Fruit fly (Drosophila melanogaster) whole organism, embryonic: Measurements from ENCODE around the gene Glut4EF.

ENCODE experiments used
- Abd-B ChIP-seq: fragments of 200-800 bp; sonication (Bioruptor generic); optimal IDR thresholded peaks from 2 replicates; lab custom pipeline; 2018; ENCODE audit warnings: missing biosample characterization, mild to moderate bottlenecking, missing genetic modification characterization, moderate library complexity
- Antp ChIP-seq: fragments of 200-800 bp; sonication (Bioruptor generic); optimal IDR thresholded peaks from 3 replicates; lab custom pipeline; 2016; ENCODE audit warnings: missing biosample characterization, missing genetic modification characterization
- B-H2 ChIP-seq: fragments of 200-800 bp; sonication (Bioruptor generic); optimal IDR thresholded peaks from 2 replicates; lab custom pipeline; 2018; ENCODE audit warnings: missing biosample characterization, mild to moderate bottlenecking, missing genetic modification characterization
- CG11696 ChIP-seq: fragments of 200-800 bp; sonication (Bioruptor generic); IDR thresholded peaks from 2 replicates; pipeline ENCODE4 v1.3.6; 2022; ENCODE audit warnings: missing biosample characterization, missing genetic modification characterization
- CG15479 ChIP-seq: fragments of 200-800 bp; sonication (Bioruptor generic); optimal IDR thresholded peaks from 3 replicates; lab custom pipeline; 2019; ENCODE audit warnings: missing biosample characterization, mild to moderate bottlenecking, missing genetic modification characterization, moderate library complexity
- CG1602 ChIP-seq: fragments of 200-800 bp; sonication (Bioruptor generic); optimal IDR thresholded peaks from 3 replicates; lab custom pipeline; 2016; ENCODE audit warnings: missing biosample characterization, missing genetic modification characterization
- CG18619 ChIP-seq: fragments of 200-800 bp; sonication (Bioruptor generic); optimal IDR thresholded peaks from 3 replicates; lab custom pipeline; 2017; ENCODE audit warnings: missing biosample characterization, mild to moderate bottlenecking, missing genetic modification characterization
- CG2120 ChIP-seq: fragments of 200-800 bp; sonication (Bioruptor generic); optimal IDR thresholded peaks from 3 replicates; lab custom pipeline; 2016; ENCODE audit warnings: missing biosample characterization, missing genetic modification characterization
- CG30431 ChIP-seq: fragments of 200-800 bp; sonication (Bioruptor generic); optimal IDR thresholded peaks from 2 replicates; lab custom pipeline; 2017; ENCODE audit warnings: missing biosample characterization, missing genetic modification characterization
- CG3163 ChIP-seq: fragments of 200-800 bp; sonication (Bioruptor generic); optimal IDR thresholded peaks from 3 replicates; lab custom pipeline; 2016; ENCODE audit warnings: missing biosample characterization, missing genetic modification characterization
- CG34224 ChIP-seq: fragments of 200-800 bp; sonication (Bioruptor generic); IDR thresholded peaks from 3 replicates; pipeline ENCODE4 v1.3.6; 2022; ENCODE audit warnings: missing biosample characterization, missing genetic modification characterization; ENCODE audit not compliant: partially characterized antibody
- CG4360 ChIP-seq: fragments of 200-800 bp; sonication (Bioruptor generic); IDR thresholded peaks from 2 replicates; pipeline ENCODE4 v1.3.6; 2022; ENCODE audit warnings: missing biosample characterization, missing genetic modification characterization
- CG5953 ChIP-seq: fragments of 200-800 bp; sonication (Bioruptor generic); IDR thresholded peaks from 2 replicates; pipeline ENCODE4 v1.3.6; 2022; ENCODE audit warnings: missing biosample characterization, missing genetic modification characterization
- CG7556 ChIP-seq: fragments of 200-800 bp; sonication (Bioruptor generic); optimal IDR thresholded peaks from 2 replicates; lab custom pipeline; 2017; ENCODE audit warnings: missing biosample characterization, mild to moderate bottlenecking, missing genetic modification characterization
- CG9727 ChIP-seq: fragments of 200-800 bp; sonication (Bioruptor generic); optimal IDR thresholded peaks from 3 replicates; lab custom pipeline; 2017; ENCODE audit warnings: missing biosample characterization, mild to moderate bottlenecking, missing genetic modification characterization
- CG9932 ChIP-seq: fragments of 200-800 bp; sonication (Bioruptor generic); IDR thresholded peaks from 2 replicates; pipeline ENCODE4 v1.3.6; 2022; ENCODE audit warnings: missing biosample characterization, missing genetic modification characterization
- CrebB ChIP-seq: fragments of 200-800 bp; sonication (Bioruptor generic); optimal IDR thresholded peaks from 3 replicates; lab custom pipeline; 2018; ENCODE audit warnings: missing biosample characterization, mild to moderate bottlenecking, missing genetic modification characterization
- Dbx ChIP-seq: fragments of 200-800 bp; sonication (Bioruptor generic); IDR thresholded peaks from 3 replicates; pipeline ENCODE4 v1.3.6; 2022; ENCODE audit warnings: missing biosample characterization, missing genetic modification characterization
- Dll ChIP-seq: fragments of 200-800 bp; sonication (Bioruptor generic); IDR thresholded peaks from 4 replicates; pipeline ENCODE4 v1.3.6; 2022; ENCODE audit warnings: missing biosample characterization, missing genetic modification characterization; ENCODE audit not compliant: partially characterized antibody
- Gug ChIP-seq: fragments of 200-800 bp; sonication (Bioruptor generic); IDR thresholded peaks from 4 replicates; pipeline ENCODE4 v1.3.6; 2022; ENCODE audit warnings: missing biosample characterization, missing genetic modification characterization
- HHEX ChIP-seq: fragments of 200-800 bp; sonication (Bioruptor generic); optimal IDR thresholded peaks from 3 replicates; lab custom pipeline; 2017; ENCODE audit warnings: missing biosample characterization, mild to moderate bottlenecking, missing genetic modification characterization, missing genetic modification reagents
- Hey ChIP-seq: fragments of 200-800 bp; sonication (Bioruptor generic); optimal IDR thresholded peaks from 3 replicates; lab custom pipeline; 2018; ENCODE audit warnings: missing biosample characterization, mild to moderate bottlenecking, missing genetic modification characterization
- Hr39 ChIP-seq: fragments of >200 bp; optimal IDR thresholded peaks from 2 replicates; lab custom pipeline; 2017
- NC2α ChIP-seq: fragments of 200-800 bp; sonication (Bioruptor generic); optimal IDR thresholded peaks from 2 replicates; lab custom pipeline; 2016; ENCODE audit warnings: missing biosample characterization, missing genetic modification characterization
- NK7.1 ChIP-seq: fragments of 200-800 bp; sonication (Bioruptor generic); optimal IDR thresholded peaks from 3 replicates; lab custom pipeline; 2016; ENCODE audit warnings: missing biosample characterization, missing genetic modification characterization
- Nf-YC ChIP-seq: fragments of 200-800 bp; optimal IDR thresholded peaks from 3 replicates; lab custom pipeline; 2019; ENCODE audit warnings: missing biosample characterization, mild to moderate bottlenecking, missing genetic modification characterization, moderate library complexity
- Optix ChIP-seq: fragments of 200-800 bp; sonication (Bioruptor generic); IDR thresholded peaks from 3 replicates; pipeline ENCODE4 v1.3.6; 2022; ENCODE audit warnings: missing biosample characterization, missing genetic modification characterization
- Spps ChIP-seq: fragments of 200-800 bp; sonication (Bioruptor generic); optimal IDR thresholded peaks from 2 replicates; lab custom pipeline; 2018; ENCODE audit warnings: missing biosample characterization, mild to moderate bottlenecking, missing genetic modification characterization
- ab ChIP-seq: fragments of 200-800 bp; sonication (Bioruptor generic); optimal IDR thresholded peaks from 2 replicates; lab custom pipeline; 2016; ENCODE audit warnings: missing biosample characterization, missing genetic modification characterization
- abd-A ChIP-seq: fragments of 200-800 bp; sonication (Bioruptor generic); optimal IDR thresholded peaks from 3 replicates; lab custom pipeline; 2019; ENCODE audit warnings: missing biosample characterization, mild to moderate bottlenecking, missing genetic modification characterization, moderate library complexity
- ash1 ChIP-seq: fragments of 200-800 bp; sonication (Bioruptor generic); optimal IDR thresholded peaks from 2 replicates; lab custom pipeline; 2018; ENCODE audit warnings: missing biosample characterization, mild to moderate bottlenecking, missing genetic modification characterization
- ato ChIP-seq: fragments of 200-800 bp; sonication (Bioruptor generic); IDR thresholded peaks from 2 replicates; pipeline ENCODE4 v1.3.6; 2022; ENCODE audit warnings: missing biosample characterization, missing genetic modification characterization; ENCODE audit not compliant: partially characterized antibody
- caup ChIP-seq: fragments of 200-800 bp; sonication (Bioruptor generic); optimal IDR thresholded peaks from 3 replicates; lab custom pipeline; 2017; ENCODE audit warnings: missing biosample characterization, mild to moderate bottlenecking, missing genetic modification characterization, moderate library complexity; ENCODE audit not compliant: severe bottlenecking
- ewg ChIP-seq: fragments of 200-800 bp; sonication (Bioruptor generic); optimal IDR thresholded peaks from 3 replicates; lab custom pipeline; 2017; ENCODE audit warnings: mild to moderate bottlenecking, missing biosample characterization, missing genetic modification reagents, missing genetic modification characterization
- gem ChIP-seq: fragments of 200-800 bp; sonication (Bioruptor generic); optimal IDR thresholded peaks from 2 replicates; lab custom pipeline; 2019; ENCODE audit warnings: missing biosample characterization, mild to moderate bottlenecking, missing genetic modification characterization, moderate library complexity
- ind ChIP-seq: fragments of 200-800 bp; sonication (Bioruptor generic); optimal IDR thresholded peaks from 3 replicates; lab custom pipeline; 2016; ENCODE audit warnings: missing biosample characterization, missing genetic modification characterization
- kay ChIP-seq: fragments of 200-800 bp; sonication (Bioruptor generic); optimal IDR thresholded peaks from 2 replicates; lab custom pipeline; 2016; ENCODE audit warnings: missing biosample characterization, missing genetic modification characterization
- ken ChIP-seq: fragments of 200-800 bp; sonication (Bioruptor generic); IDR thresholded peaks from 3 replicates; pipeline ENCODE4 v1.3.6; 2022; ENCODE audit warnings: missing biosample characterization, missing genetic modification characterization
- kni ChIP-seq: fragments of 200-800 bp; sonication (Bioruptor generic); optimal IDR thresholded peaks from 3 replicates; lab custom pipeline; 2017; ENCODE audit warnings: mild to moderate bottlenecking, missing biosample characterization, missing genetic modification reagents, missing genetic modification characterization
- knrl ChIP-seq: fragments of 200-800 bp; sonication (Bioruptor generic); IDR thresholded peaks from 3 replicates; pipeline ENCODE4 v1.3.6; 2022; ENCODE audit warnings: missing biosample characterization, missing genetic modification characterization; ENCODE audit not compliant: partially characterized antibody
- phol ChIP-seq: fragments of 200-800 bp; sonication (Bioruptor generic); optimal IDR thresholded peaks from 3 replicates; lab custom pipeline; 2018; ENCODE audit warnings: missing biosample characterization, mild to moderate bottlenecking, missing genetic modification characterization, moderate library complexity
- pita ChIP-seq: fragments of 200-800 bp; sonication (Bioruptor generic); optimal IDR thresholded peaks from 2 replicates; lab custom pipeline; 2017; ENCODE audit warnings: missing biosample characterization, mild to moderate bottlenecking, missing genetic modification characterization
- prd ChIP-seq, 3 experiments: fragments of >200 bp in 2 of 3; fragments of 200-800 bp in 1 of 3; sonication (Bioruptor generic) in 1 of 3; optimal IDR thresholded peaks in 2 of 3; IDR thresholded peaks in 1 of 3; 2 replicates in 2 of 3; 3 replicates in 1 of 3; pipeline versions ENCODE4 v1.3.6 to Lab custom; 2017 to 2022; ENCODE audit warnings: missing biosample characterization in 1 of 3, missing genetic modification characterization in 1 of 3
- repo ChIP-seq: fragments of 200-800 bp; sonication (Bioruptor generic); optimal IDR thresholded peaks from 2 replicates; lab custom pipeline; 2016; ENCODE audit warnings: missing biosample characterization, missing genetic modification characterization
- schlank ChIP-seq: fragments of 200-800 bp; sonication (Bioruptor generic); optimal IDR thresholded peaks from 2 replicates; lab custom pipeline; 2018; ENCODE audit warnings: missing biosample characterization, mild to moderate bottlenecking, missing genetic modification characterization
- sens-2 ChIP-seq: fragments of 200-800 bp; sonication (Bioruptor generic); IDR thresholded peaks from 2 replicates; pipeline ENCODE4 v1.3.6; 2022; ENCODE audit warnings: missing biosample characterization, missing genetic modification characterization
- slbo ChIP-seq: fragments of 200-800 bp; sonication (Bioruptor generic); IDR thresholded peaks from 2 replicates; pipeline ENCODE4 v1.3.6; 2022; ENCODE audit warnings: missing biosample characterization, missing genetic modification characterization
- stc ChIP-seq: fragments of 200-800 bp; sonication (Bioruptor generic); IDR thresholded peaks from 2 replicates; pipeline ENCODE4 v1.3.6; 2022; ENCODE audit warnings: missing biosample characterization, missing genetic modification characterization
- unpg ChIP-seq: fragments of 200-800 bp; sonication (Bioruptor generic); optimal IDR thresholded peaks from 3 replicates; lab custom pipeline; 2018; ENCODE audit warnings: missing biosample characterization, mild to moderate bottlenecking, missing genetic modification characterization, moderate library complexity

The Glut4EF gene

DNA sequence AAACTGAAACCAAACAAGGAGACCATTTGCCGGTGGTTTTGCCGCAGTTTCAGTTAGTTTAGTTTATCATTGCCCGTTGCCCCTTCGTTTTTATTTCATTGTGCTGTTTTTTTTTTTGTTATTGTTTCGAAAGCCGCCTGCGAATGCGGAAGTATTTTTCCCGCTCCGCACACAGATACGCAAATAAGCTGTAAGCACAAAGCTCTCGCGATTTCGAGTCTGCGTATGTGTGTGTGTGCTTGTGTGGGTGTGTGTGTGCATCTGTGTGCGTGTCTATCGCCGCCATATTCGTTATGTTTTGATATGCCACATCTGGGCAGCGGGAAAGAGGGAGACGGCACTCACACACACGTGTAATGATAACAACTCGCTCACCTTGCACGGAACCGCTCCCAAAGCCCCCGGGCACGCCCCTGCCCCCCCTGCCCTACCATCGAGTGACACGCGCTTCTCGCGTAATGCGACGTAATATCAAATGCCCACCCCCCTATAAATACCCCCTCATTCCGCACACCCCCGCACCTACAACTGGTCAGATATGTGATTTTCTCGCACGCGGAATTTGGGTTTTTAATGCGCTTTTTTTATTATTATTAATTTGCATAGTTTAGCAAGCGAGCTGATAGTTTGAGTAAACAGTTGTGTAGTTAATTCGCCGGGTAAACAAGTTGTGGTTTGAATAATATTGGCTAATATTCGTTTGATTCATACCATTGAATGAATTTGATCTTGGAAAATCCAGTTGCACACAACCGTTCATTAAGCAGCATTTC, 57.9 kb downstream of the Glut4EF start (continued):
- TF ChIP-seq CG3163, result no peak
- TF ChIP-seq CG15479, result no peak
- TF ChIP-seq kni, result peak; percentile 23
- no peak for TF ChIP-seq CG4360 (GFP tag; lab: Robert Waterston, UW)
- no peak for TF ChIP-seq CG30431
- peak; percentile 33 for TF ChIP-seq B-H2 (GFP tag; lab: Kevin White, UChicago)
- peak; percentile 16 for TF ChIP-seq unpg
- no peak for TF ChIP-seq CG7556 (GFP tag; lab: Kevin White, UChicago)
- peak; percentile 94 for TF ChIP-seq abd-A (tag; lab: Kevin White, UChicago)
- TF ChIP-seq Spps (tag; lab: Kevin White, UChicago), result no peak
- TF ChIP-seq CG34224 (GFP tag; lab: Robert Waterston, UW), result peak; percentile 36; the same call in 2 of the 3 replicates
- no peak for TF ChIP-seq Optix
- TF ChIP-seq ab (GFP tag; lab: Kevin White, UChicago), result no peak
- no peak for TF ChIP-seq Abd-B (GFP tag; lab: Kevin White, UChicago)
- peak; percentile 93 for TF ChIP-seq Hey
- TF ChIP-seq HHEX (GFP tag; lab: Kevin White, UChicago), result peak; percentile 13
- TF ChIP-seq phol (tag; lab: Kevin White, UChicago), result peak; percentile 49
- no peak for TF ChIP-seq sens-2 (GFP tag; lab: Robert Waterston, UW)
- TF ChIP-seq NC2α (GFP tag; lab: Kevin White, UChicago), result no peak
- TF ChIP-seq ken (GFP tag; lab: Robert Waterston, UW), result no peak
- TF ChIP-seq Antp (GFP tag; lab: Kevin White, UChicago), result no peak
- peak; percentile 69 for TF ChIP-seq Nf-YC (tag; lab: Kevin White, UChicago)
- peak; percentile 41 for TF ChIP-seq CG9932 (GFP tag; lab: Robert Waterston, UW)
- no peak for TF ChIP-seq CG2120 (GFP tag; lab: Kevin White, UChicago)
- TF ChIP-seq Dll (GFP tag; lab: Robert Waterston, UW), result no peak
- peak; percentile 26 for TF ChIP-seq slbo
- TF ChIP-seq gem (tag; lab: Kevin White, UChicago), result no peak
- TF ChIP-seq ato (GFP tag; lab: Robert Waterston, UW), result no peak
- TF ChIP-seq CrebB (tag; lab: Kevin White, UChicago), result peak; percentile 12
- TF ChIP-seq prd (optimal IDR thresholded peaks at IDR 0.05; lab: Kevin White, UChicago), result no peak
- no peak for TF ChIP-seq prd (GFP tag; IDR thresholded peaks at IDR 0.05; lab: Robert Waterston, UW)
- TF ChIP-seq repo (GFP tag; lab: Kevin White, UChicago), result no peak
- no peak for TF ChIP-seq schlank
- TF ChIP-seq CG9727 (GFP tag; lab: Kevin White, UChicago), result no peak
- peak; percentile 19 for TF ChIP-seq kay (GFP tag; lab: Kevin White, UChicago)
- no peak; the same call in 2 of the 3 replicates for TF ChIP-seq knrl
- TF ChIP-seq Hr39 (lab: Kevin White, UChicago), result no peak
- TF ChIP-seq ewg (GFP tag; lab: Kevin White, UChicago), result no peak
- TF ChIP-seq stc (GFP tag; lab: Robert Waterston, UW), result 0 out of 2 replicates have a peak, but pooled peaks have one; percentile 10
- TF ChIP-seq NK7.1, result no peak
- TF ChIP-seq pita (GFP tag; lab: Kevin White, UChicago), result no peak
- no peak; the same call in 2 of the 3 replicates for TF ChIP-seq Dbx (GFP tag; lab: Robert Waterston, UW)
- TF ChIP-seq caup (GFP tag; lab: Kevin White, UChicago), result peak; percentile 78
- no peak for TF ChIP-seq CG5953 (GFP tag; lab: Robert Waterston, UW)
- no peak for TF ChIP-seq CG1602 (GFP tag; lab: Kevin White, UChicago)
- no peak for TF ChIP-seq CG11696
- TF ChIP-seq ash1, result peak; percentile 55
- TF ChIP-seq CG18619 (GFP tag; lab: Kevin White, UChicago), result peak; percentile 4
- TF ChIP-seq Gug (GFP tag; lab: Robert Waterston, UW), result no peak
- TF ChIP-seq ind (GFP tag; lab: Kevin White, UChicago), result no peak
